Fruit fly (Drosophila melanogaster) whole organism, adult: ENCODE results near the gene CG11444.
A peak's percentile ranks its signal among the peaks of the same experiment; 100 is the strongest.

Experiments used
- CG11617 ChIP-seq: fragments of 200-800 bp; sonication (Bioruptor generic); optimal IDR thresholded peaks from 2 replicates; lab custom pipeline; 2017; ENCODE audit warnings: mild to moderate bottlenecking, missing biosample characterization, missing genetic modification reagents, missing genetic modification characterization
- CG12768 ChIP-seq: fragments of 200-800 bp; sonication (Bioruptor generic); optimal IDR thresholded peaks from 2 replicates; lab custom pipeline; 2017; ENCODE audit warnings: missing biosample characterization, missing genetic modification characterization, mild to moderate bottlenecking, moderate library complexity, missing genetic modification reagents
- CG14711 ChIP-seq: fragments of 200-800 bp; sonication (Bioruptor generic); optimal IDR thresholded peaks from 2 replicates; lab custom pipeline; 2018; ENCODE audit warnings: missing biosample characterization, mild to moderate bottlenecking, missing genetic modification characterization, moderate library complexity
- CG1620 ChIP-seq: fragments of 200-800 bp; sonication (Bioruptor generic); optimal IDR thresholded peaks from 2 replicates; lab custom pipeline; 2016; ENCODE audit warnings: missing biosample characterization, missing genetic modification characterization
- CG33017 ChIP-seq: fragments of 200-800 bp; sonication (Bioruptor generic); optimal IDR thresholded peaks from 2 replicates; lab custom pipeline; 2018; ENCODE audit warnings: missing biosample characterization, mild to moderate bottlenecking, missing genetic modification characterization, moderate library complexity
- CG5204 ChIP-seq: fragments of 200-800 bp; sonication (Bioruptor generic); optimal IDR thresholded peaks from 2 replicates; lab custom pipeline; 2016; ENCODE audit warnings: missing biosample characterization, missing genetic modification characterization
- CG7045 ChIP-seq: fragments of 200-800 bp; sonication (Bioruptor generic); optimal IDR thresholded peaks from 2 replicates; lab custom pipeline; 2017; ENCODE audit warnings: missing biosample characterization, mild to moderate bottlenecking, missing genetic modification characterization
- CG7101 ChIP-seq: fragments of 200-800 bp; sonication (Bioruptor generic); optimal IDR thresholded peaks from 2 replicates; lab custom pipeline; 2018; ENCODE audit warnings: missing biosample characterization, mild to moderate bottlenecking, missing genetic modification characterization, moderate library complexity
- Clk ChIP-seq: fragments of 200-800 bp; sonication (Bioruptor generic); optimal IDR thresholded peaks from 2 replicates; lab custom pipeline; 2017; ENCODE audit warnings: missing biosample characterization, missing genetic modification characterization
- Crg-1 ChIP-seq: fragments of 200-800 bp; sonication (Bioruptor generic); optimal IDR thresholded peaks from 2 replicates; lab custom pipeline; 2016; ENCODE audit warnings: missing biosample characterization, missing genetic modification characterization
- Hr96 ChIP-seq: fragments of 200-800 bp; sonication (Bioruptor generic); optimal IDR thresholded peaks from 2 replicates; lab custom pipeline; 2016; ENCODE audit warnings: missing biosample characterization, missing genetic modification characterization
- Mnt ChIP-seq: fragments of 200-800 bp; sonication (Bioruptor generic); optimal IDR thresholded peaks from 2 replicates; lab custom pipeline; 2016; ENCODE audit warnings: missing biosample characterization, mild to moderate bottlenecking, missing genetic modification characterization
- bab1 ChIP-seq: fragments of 200-800 bp; sonication (Bioruptor generic); optimal IDR thresholded peaks from 3 replicates; lab custom pipeline; 2019; ENCODE audit warnings: missing biosample characterization, mild to moderate bottlenecking, missing genetic modification characterization, moderate library complexity
- cic ChIP-seq: fragments of 200-800 bp; sonication (Bioruptor generic); optimal IDR thresholded peaks from 2 replicates; lab custom pipeline; 2017; ENCODE audit warnings: missing biosample characterization, mild to moderate bottlenecking, missing genetic modification characterization, moderate library complexity
- cnc ChIP-seq, 2 experiments: fragments of >200 bp; optimal IDR thresholded peaks; 2 replicates each; lab custom pipeline; 2017
- kay ChIP-seq: fragments of 200-800 bp; sonication (Bioruptor generic); peaks from one replicate; lab custom pipeline; 2016; ENCODE audit warnings: missing biosample characterization, missing genetic modification characterization, borderline replicate concordance
- ovo ChIP-seq: fragments of 200-800 bp; sonication (Bioruptor generic); optimal IDR thresholded peaks from 2 replicates; lab custom pipeline; 2016; ENCODE audit warnings: missing biosample characterization, missing genetic modification characterization
- pad ChIP-seq: fragments of 200-800 bp; sonication (Bioruptor generic); optimal IDR thresholded peaks from 3 replicates; lab custom pipeline; 2017; ENCODE audit warnings: missing biosample characterization, missing genetic modification characterization, mild to moderate bottlenecking, moderate library complexity, missing genetic modification reagents
- tj ChIP-seq: fragments of 200-800 bp; sonication (Bioruptor generic); optimal IDR thresholded peaks from 3 replicates; lab custom pipeline; 2017; ENCODE audit warnings: missing biosample characterization, mild to moderate bottlenecking, missing genetic modification characterization, moderate library complexity
- toe ChIP-seq: fragments of 200-800 bp; sonication (Bioruptor generic); optimal IDR thresholded peaks from 2 replicates; lab custom pipeline; 2016; ENCODE audit warnings: missing biosample characterization, missing genetic modification characterization

Gene CG11444

DNA sequence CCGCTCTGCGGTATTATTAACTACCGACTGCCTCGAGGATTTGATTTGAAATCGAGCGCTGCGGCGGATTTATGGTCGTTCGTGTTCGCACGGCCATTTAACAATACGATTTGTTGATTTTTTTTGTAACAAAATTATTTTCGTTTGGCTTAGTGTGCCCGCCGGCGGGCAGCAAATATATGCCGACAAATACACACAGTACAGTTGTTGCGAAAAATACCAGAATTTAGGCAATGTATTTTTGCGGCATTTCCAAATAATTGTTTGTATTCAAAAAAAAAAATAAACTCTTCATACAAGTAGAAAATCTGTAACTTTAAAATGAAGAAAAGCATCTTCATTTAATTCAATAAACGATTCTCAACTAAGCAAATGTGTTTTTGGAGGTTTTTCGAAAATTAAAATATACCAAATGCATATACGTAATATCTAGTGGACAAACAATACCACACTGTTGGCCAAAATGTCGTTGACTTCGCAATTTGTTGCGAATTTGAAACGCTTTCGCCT, 5.5 kb downstream of the CG11444 start, which contains the start of the genes Usf and CG15912:
Gene Usf, minus strand, starts transcription at position 184 of the 510 bp plus-strand sequence.
Gene CG15912, plus strand, starts transcription at position 460 of the 510 bp plus-strand sequence.
- TF ChIP-seq tj (peak; percentile 26), pad (GFP tag; lab: Kevin White, UChicago) (no peak), bab1 (GFP tag; lab: Kevin White, UChicago) (peak; percentile 2)

DNA sequence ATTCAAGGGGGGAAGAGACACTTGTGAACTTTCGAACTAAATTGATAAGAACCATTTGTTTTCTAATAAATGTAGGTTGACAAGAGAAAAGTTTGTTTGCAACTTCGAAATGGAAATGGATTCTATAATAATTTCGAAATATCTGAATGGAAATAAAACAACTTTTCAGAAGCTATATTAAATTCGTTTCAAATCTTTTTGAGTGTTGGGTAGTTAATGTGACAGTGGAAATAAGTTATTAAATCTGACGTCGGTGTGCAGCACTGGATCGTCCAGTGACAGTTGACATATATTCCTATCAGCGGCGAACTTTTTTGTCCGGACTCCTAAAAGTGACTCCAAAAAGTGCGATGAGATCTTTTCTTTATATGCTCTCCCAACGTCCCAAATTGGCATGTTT, 11.8 kb downstream of the CG11444 start, which contains the start of gene CG3568:
Gene CG3568, plus strand, starts transcription at position 278 of the 400 bp plus-strand sequence.
- TF ChIP-seq cnc (optimal IDR thresholded peaks at IDR 0.05; lab: Kevin White, UChicago), result no peak
- TF ChIP-seq Clk (GFP tag; lab: Kevin White, UChicago), result no peak
- TF ChIP-seq CG11617 (GFP tag; lab: Kevin White, UChicago), result no peak
- no peak for TF ChIP-seq Mnt (GFP tag; lab: Kevin White, UChicago)
- no peak for TF ChIP-seq pad (GFP tag; lab: Kevin White, UChicago)
- no peak for TF ChIP-seq ovo
- TF ChIP-seq CG5204 (GFP tag; lab: Kevin White, UChicago), result no peak
- no peak for TF ChIP-seq Hr96 (GFP tag; lab: Kevin White, UChicago)
- TF ChIP-seq bab1 (GFP tag; lab: Kevin White, UChicago), result no peak
- no peak for TF ChIP-seq CG7101
- no peak for TF ChIP-seq kay (GFP tag; lab: Kevin White, UChicago)
- no peak for TF ChIP-seq cic (GFP tag; lab: Kevin White, UChicago)
- TF ChIP-seq CG1620 (GFP tag; lab: Kevin White, UChicago), result no peak
- no peak for TF ChIP-seq toe (GFP tag; lab: Kevin White, UChicago)
- no peak for TF ChIP-seq Crg-1 (GFP tag; lab: Kevin White, UChicago)
- no peak for TF ChIP-seq CG12768
- TF ChIP-seq CG7045 (GFP tag; lab: Kevin White, UChicago), result no peak
- TF ChIP-seq CG33017 (tag; lab: Kevin White, UChicago), result no peak
- no peak for TF ChIP-seq tj

DNA sequence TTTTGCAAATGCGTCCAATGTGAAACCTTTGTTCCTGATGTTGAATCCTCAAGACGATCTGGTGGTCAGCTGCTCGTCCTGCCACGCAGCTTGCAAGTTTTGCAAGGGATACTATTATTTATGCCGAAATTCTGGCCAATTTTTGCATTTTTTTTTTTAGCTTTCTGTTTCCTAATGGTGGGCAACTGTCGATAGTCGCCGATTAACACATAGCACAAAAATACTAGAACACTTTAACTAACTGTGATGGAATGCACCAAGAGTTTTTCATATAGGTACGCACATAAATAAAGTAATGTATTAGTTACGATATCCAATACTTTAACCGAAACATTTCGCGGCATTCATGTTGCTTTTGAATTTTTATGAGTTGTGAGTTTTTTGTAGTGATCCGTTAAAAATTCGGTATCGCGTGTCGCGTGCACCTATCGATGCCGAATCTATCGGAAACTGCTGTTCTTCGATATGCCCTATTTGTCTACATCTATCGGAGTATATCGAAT, 13.7 kb downstream of the CG11444 start, which contains the start of the genes rb and CHOp24:
Gene rb, minus strand, starts transcription at position 197 of the 503 bp plus-strand sequence.
Gene CHOp24, plus strand, starts transcription at position 479 of the 503 bp plus-strand sequence.
- peak; percentile 61 for TF ChIP-seq CG14711
- peak; percentile 62 for TF ChIP-seq toe (GFP tag; lab: Kevin White, UChicago)
- TF ChIP-seq Crg-1 (GFP tag; lab: Kevin White, UChicago), result peak; percentile 56
- TF ChIP-seq CG5204 (GFP tag; lab: Kevin White, UChicago), result no peak
- peak; percentile 46 for TF ChIP-seq CG33017 (tag; lab: Kevin White, UChicago)
- peak; percentile 6 for TF ChIP-seq CG7045 (GFP tag; lab: Kevin White, UChicago)
- no peak for TF ChIP-seq cnc (optimal IDR thresholded peaks at IDR 0.05; lab: Kevin White, UChicago)
- no peak for TF ChIP-seq Clk (GFP tag; lab: Kevin White, UChicago)
- TF ChIP-seq CG11617 (GFP tag; lab: Kevin White, UChicago), result peak; percentile 52
- TF ChIP-seq kay (GFP tag; lab: Kevin White, UChicago), result no peak
- peak; percentile 35 for TF ChIP-seq tj
- TF ChIP-seq CG12768, result no peak
- peak; percentile 56 for TF ChIP-seq CG7101
- peak; percentile 73 for TF ChIP-seq bab1 (GFP tag; lab: Kevin White, UChicago)
- peak; percentile 38 for TF ChIP-seq pad (GFP tag; lab: Kevin White, UChicago)
- TF ChIP-seq CG1620 (GFP tag; lab: Kevin White, UChicago), result peak; percentile 51
- TF ChIP-seq Mnt (GFP tag; lab: Kevin White, UChicago), result peak; percentile 71
- peak; percentile 10 for TF ChIP-seq cic (GFP tag; lab: Kevin White, UChicago)
- TF ChIP-seq Hr96 (GFP tag; lab: Kevin White, UChicago), result no peak
- peak; percentile 30 for TF ChIP-seq ovo

DNA sequence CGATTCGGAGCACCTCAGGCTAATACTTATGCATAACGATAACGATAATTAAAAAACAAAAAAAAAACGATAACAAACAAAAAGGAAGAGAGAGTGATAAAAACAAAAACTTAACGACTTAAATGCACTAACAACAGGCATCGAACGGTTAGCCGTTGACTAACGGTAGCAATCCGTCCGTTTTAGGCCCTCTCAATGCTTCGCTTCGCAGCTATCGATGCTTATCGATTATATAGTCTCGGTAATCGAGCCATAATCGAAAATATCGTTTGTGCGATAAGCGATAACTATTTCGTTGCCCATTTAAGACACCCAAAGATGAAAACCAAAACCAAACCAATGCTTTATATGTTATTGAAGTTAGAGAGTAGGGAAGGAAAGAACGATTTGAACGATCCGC, 20.2 kb downstream of the CG11444 start:
- TF ChIP-seq CG7045 (GFP tag; lab: Kevin White, UChicago) (no peak), Hr96 (GFP tag; lab: Kevin White, UChicago) (no peak), CG1620 (GFP tag; lab: Kevin White, UChicago) (no peak), cnc (optimal IDR thresholded peaks at IDR 0.05; lab: Kevin White, UChicago) (no peak), CG14711 (no peak)

DNA sequence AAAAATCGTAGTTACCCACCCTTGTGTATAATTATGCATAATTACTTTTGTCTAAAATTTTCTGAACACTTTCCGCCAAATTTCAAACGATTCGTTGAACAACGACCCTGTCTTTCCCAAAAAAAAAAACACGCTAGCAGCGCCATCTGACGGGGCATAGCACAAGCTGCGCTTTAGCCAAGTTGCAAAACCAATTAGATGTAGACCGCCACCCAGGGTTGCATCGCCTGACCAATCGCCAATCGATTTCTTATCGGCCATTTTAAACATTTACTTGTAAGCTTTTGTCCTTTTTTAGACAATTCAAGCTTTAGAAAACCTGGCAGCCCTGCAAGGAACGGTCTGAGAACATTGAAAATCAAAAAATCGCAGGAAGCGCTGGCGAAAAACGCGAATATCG, 24.3 kb downstream of the CG11444 start, which contains the start of gene CG3556:
Gene CG3556, plus strand, starts transcription at position 323 of the 400 bp plus-strand sequence.
- peak; percentile 71 for TF ChIP-seq bab1 (GFP tag; lab: Kevin White, UChicago)
- TF ChIP-seq tj, result no peak

DNA sequence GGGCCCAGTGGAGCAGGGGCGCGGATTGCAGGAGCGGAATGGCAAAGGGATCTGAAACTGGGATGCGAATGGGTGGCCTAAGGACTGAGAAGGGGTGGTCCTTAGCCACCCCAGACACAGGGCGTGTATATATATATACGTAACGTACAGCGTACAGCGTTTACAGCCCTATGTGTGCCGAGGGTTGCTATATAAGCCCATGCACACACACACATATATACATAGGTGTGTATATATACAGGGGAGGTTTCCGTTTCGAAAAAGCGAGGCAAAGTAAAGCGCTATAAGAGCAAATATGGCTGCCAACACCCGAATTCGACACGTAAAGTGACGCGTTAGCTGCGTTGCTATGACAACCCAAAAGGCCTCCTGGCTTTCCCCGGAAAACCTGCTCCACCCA, 27.4 kb downstream of the CG11444 start:
- TF ChIP-seq bab1 (GFP tag; lab: Kevin White, UChicago), result no peak
- no peak for TF ChIP-seq ovo
- TF ChIP-seq Hr96 (GFP tag; lab: Kevin White, UChicago), result no peak

DNA sequence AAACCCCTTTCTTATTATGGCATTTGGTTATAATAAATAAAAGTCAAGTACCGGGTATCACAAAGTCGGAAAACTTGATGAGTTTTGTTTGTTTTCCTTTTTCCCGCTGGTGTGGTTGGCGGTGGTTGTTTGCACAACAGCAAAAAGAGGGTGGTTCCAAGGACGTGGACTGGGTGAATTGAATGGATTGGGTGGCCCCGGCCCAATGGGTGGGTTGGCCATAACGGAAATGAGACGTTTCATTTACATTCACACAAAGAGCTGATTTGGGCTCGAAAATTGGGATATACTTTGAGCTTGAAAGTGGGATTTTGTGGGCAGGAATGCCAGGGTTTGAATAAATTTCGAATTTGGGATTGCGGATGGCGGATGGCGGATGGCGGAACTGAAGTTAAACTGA, 33.3 kb downstream of the CG11444 start:
- TF ChIP-seq Hr96 (GFP tag; lab: Kevin White, UChicago), result no peak
- TF ChIP-seq cic (GFP tag; lab: Kevin White, UChicago), result no peak
- TF ChIP-seq CG14711, result no peak
- no peak for TF ChIP-seq bab1 (GFP tag; lab: Kevin White, UChicago)
- TF ChIP-seq CG1620 (GFP tag; lab: Kevin White, UChicago), result no peak
- TF ChIP-seq ovo, result no peak
- TF ChIP-seq Mnt (GFP tag; lab: Kevin White, UChicago), result no peak
- TF ChIP-seq pad (GFP tag; lab: Kevin White, UChicago), result no peak
- TF ChIP-seq kay (GFP tag; lab: Kevin White, UChicago), result no peak
- TF ChIP-seq CG7101, result no peak
- TF ChIP-seq toe (GFP tag; lab: Kevin White, UChicago), result no peak
- no peak for TF ChIP-seq CG11617 (GFP tag; lab: Kevin White, UChicago)
- TF ChIP-seq Crg-1 (GFP tag; lab: Kevin White, UChicago), result no peak
- TF ChIP-seq CG5204 (GFP tag; lab: Kevin White, UChicago), result no peak
- no peak for TF ChIP-seq Clk (GFP tag; lab: Kevin White, UChicago)
- no peak for TF ChIP-seq CG12768
- no peak for TF ChIP-seq CG7045 (GFP tag; lab: Kevin White, UChicago)
- TF ChIP-seq CG33017 (tag; lab: Kevin White, UChicago), result no peak
- no peak for TF ChIP-seq tj
- TF ChIP-seq cnc (optimal IDR thresholded peaks at IDR 0.05; lab: Kevin White, UChicago), result no peak
